Fruit fly (Drosophila melanogaster) whole organism, embryonic: ENCODE results near the gene HINT1.

Source experiments
- Ada2b ChIP-seq: fragments of 200-800 bp; sonication (Bioruptor generic); IDR thresholded peaks from 2 replicates; pipeline ENCODE4 v1.3.6; 2022; ENCODE audit warnings: missing biosample characterization, missing genetic modification characterization
- CG10274 ChIP-seq: fragments of 200-800 bp; sonication (Bioruptor generic); optimal IDR thresholded peaks from 3 replicates; lab custom pipeline; 2017; ENCODE audit warnings: missing biosample characterization, mild to moderate bottlenecking, missing genetic modification characterization
- CG10321 ChIP-seq: fragments of 200-800 bp; sonication (Bioruptor generic); IDR thresholded peaks from 2 replicates; pipeline ENCODE4 v1.3.6; 2022; ENCODE audit warnings: missing biosample characterization, missing genetic modification characterization
- CG11085 ChIP-seq: fragments of 200-800 bp; sonication (Bioruptor generic); IDR thresholded peaks from 2 replicates; pipeline ENCODE4 v1.3.6; 2022; ENCODE audit warnings: missing biosample characterization, missing genetic modification characterization
- CG11456 ChIP-seq: fragments of 200-800 bp; sonication (Bioruptor generic); IDR thresholded peaks from 3 replicates; pipeline ENCODE4 v1.3.6; 2022; ENCODE audit warnings: missing biosample characterization, missing genetic modification characterization
- CG14050 ChIP-seq: fragments of 200-800 bp; sonication (Bioruptor generic); IDR thresholded peaks from 3 replicates; pipeline ENCODE4 v1.3.6; 2022; ENCODE audit warnings: missing biosample characterization, missing genetic modification characterization
- CG14667 ChIP-seq: fragments of 200-800 bp; sonication (Bioruptor generic); IDR thresholded peaks from 2 replicates; pipeline ENCODE4 v1.3.6; 2022; ENCODE audit warnings: missing biosample characterization, missing genetic modification characterization
- CG15601 ChIP-seq: fragments of 200-800 bp; sonication (Bioruptor generic); optimal IDR thresholded peaks from 3 replicates; lab custom pipeline; 2019; ENCODE audit warnings: missing biosample characterization, mild to moderate bottlenecking, missing genetic modification characterization, moderate library complexity
- CG1603 ChIP-seq: fragments of 200-800 bp; sonication (Bioruptor generic); optimal IDR thresholded peaks from 2 replicates; lab custom pipeline; 2019; ENCODE audit warnings: missing biosample characterization, mild to moderate bottlenecking, missing genetic modification characterization, moderate library complexity
- CG16863 ChIP-seq: fragments of 200-800 bp; sonication (Bioruptor generic); optimal IDR thresholded peaks from 3 replicates; lab custom pipeline; 2016; ENCODE audit warnings: missing biosample characterization, missing genetic modification characterization
- CG17612 ChIP-seq: fragments of 200-800 bp; sonication (Bioruptor generic); IDR thresholded peaks from 2 replicates; pipeline ENCODE4 v1.3.6; 2022; ENCODE audit warnings: missing biosample characterization, missing genetic modification characterization
- CG1792 ChIP-seq: fragments of 200-800 bp; sonication (Bioruptor generic); optimal IDR thresholded peaks from 2 replicates; lab custom pipeline; 2016; ENCODE audit warnings: missing biosample characterization, missing genetic modification characterization
- CG18764 ChIP-seq: fragments of 200-800 bp; sonication (Bioruptor generic); optimal IDR thresholded peaks from 3 replicates; lab custom pipeline; 2016; ENCODE audit warnings: missing biosample characterization, missing genetic modification characterization
- CG3726 ChIP-seq: fragments of 200-800 bp; sonication (Bioruptor generic); IDR thresholded peaks from 3 replicates; pipeline ENCODE4, ENCODE4 v1.3.6; 2022; ENCODE audit warnings: missing biosample characterization, missing genetic modification characterization
- CG4424 ChIP-seq: fragments of 200-800 bp; sonication (Bioruptor generic); optimal IDR thresholded peaks from 3 replicates; lab custom pipeline; 2016; ENCODE audit warnings: missing biosample characterization, missing genetic modification characterization
- CG8765 ChIP-seq: fragments of 200-800 bp; sonication (Bioruptor generic); IDR thresholded peaks from 2 replicates; pipeline ENCODE4 v1.3.6; 2022; ENCODE audit warnings: missing biosample characterization, missing genetic modification characterization
- D ChIP-seq, 2 experiments: fragments of 200-800 bp in 1 of 2; fragments of >200 bp in 1 of 2; sonication (Bioruptor generic) in 1 of 2; optimal IDR thresholded peaks; 2 replicates in 1 of 2; 3 replicates in 1 of 2; lab custom pipeline; 2017; ENCODE audit warnings: mild to moderate bottlenecking in 1 of 2, missing biosample characterization in 1 of 2, missing genetic modification characterization in 1 of 2, missing genetic modification reagents in 1 of 2
- Dek ChIP-seq: fragments of 200-800 bp; sonication (Bioruptor generic); optimal IDR thresholded peaks from 3 replicates; lab custom pipeline; 2019; ENCODE audit warnings: missing biosample characterization, mild to moderate bottlenecking, missing genetic modification characterization, moderate library complexity
- Dip3 ChIP-seq: fragments of 200-800 bp; sonication (Bioruptor generic); optimal IDR thresholded peaks from 3 replicates; lab custom pipeline; 2016; ENCODE audit warnings: missing biosample characterization, missing genetic modification characterization
- Ets65A ChIP-seq: fragments of 200-800 bp; sonication (Bioruptor generic); peaks from one replicate; lab custom pipeline; 2016; ENCODE audit warnings: missing biosample characterization, missing genetic modification characterization
- GATAe ChIP-seq: fragments of 200-800 bp; sonication (Bioruptor generic); conservative IDR thresholded peaks from 2 replicates; pipeline ENCODE4 v1.3.6; 2022; ENCODE audit warnings: missing biosample characterization, missing genetic modification characterization
- MTF-1 ChIP-seq: fragments of 200-800 bp; sonication (Bioruptor generic); optimal IDR thresholded peaks from 2 replicates; lab custom pipeline; 2018; ENCODE audit warnings: missing biosample characterization, mild to moderate bottlenecking, missing genetic modification characterization, borderline replicate concordance
- Med ChIP-seq: fragments of 200-800 bp; sonication (Bioruptor generic); peaks from one replicate; lab custom pipeline; 2016; ENCODE audit warnings: missing biosample characterization, missing genetic modification characterization, mild to moderate bottlenecking, inconsistent platforms, moderate library complexity
- Nf-YA ChIP-seq: fragments of 200-800 bp; sonication (Bioruptor generic); IDR thresholded peaks from 2 replicates; pipeline ENCODE4 v1.3.6; 2022; ENCODE audit warnings: missing biosample characterization, missing genetic modification characterization
- Ptx1 ChIP-seq: fragments of 200-800 bp; sonication (Bioruptor generic); IDR thresholded peaks from 2 replicates; pipeline ENCODE4 v1.3.6; 2022; ENCODE audit warnings: missing biosample characterization, missing genetic modification characterization
- Scr ChIP-seq: fragments of 200-800 bp; sonication (Bioruptor generic); IDR thresholded peaks from 2 replicates; pipeline ENCODE4 v1.3.6; 2022; ENCODE audit warnings: missing biosample characterization, missing genetic modification characterization; ENCODE audit not compliant: partially characterized antibody
- Xrp1 ChIP-seq: fragments of 200-800 bp; sonication (Bioruptor generic); IDR thresholded peaks from 2 replicates; pipeline ENCODE4 v1.3.6; 2022; ENCODE audit warnings: missing biosample characterization, missing genetic modification characterization
- az2 ChIP-seq: fragments of 200-800 bp; sonication (Bioruptor generic); optimal IDR thresholded peaks from 3 replicates; lab custom pipeline; 2016; ENCODE audit warnings: missing biosample characterization, missing genetic modification characterization
- bab2 ChIP-seq: fragments of 200-800 bp; sonication (Bioruptor generic); optimal IDR thresholded peaks from 2 replicates; lab custom pipeline; 2016; ENCODE audit warnings: missing biosample characterization, missing genetic modification characterization
- btn ChIP-seq: fragments of 200-800 bp; sonication (Bioruptor generic); optimal IDR thresholded peaks from 2 replicates; lab custom pipeline; 2016; ENCODE audit warnings: missing biosample characterization, missing genetic modification characterization
- cad ChIP-seq: fragments of >200 bp; optimal IDR thresholded peaks from 2 replicates; lab custom pipeline; 2017; ENCODE audit warnings: missing biosample characterization, missing genetic modification characterization
- dm ChIP-seq: fragments of 200-800 bp; sonication (Bioruptor generic); optimal IDR thresholded peaks from 3 replicates; lab custom pipeline; 2016; ENCODE audit warnings: missing biosample characterization, missing genetic modification characterization
- esg ChIP-seq: fragments of 200-800 bp; sonication (Bioruptor generic); conservative IDR thresholded peaks from 2 replicates; pipeline ENCODE4 v1.3.6; 2022; ENCODE audit warnings: missing biosample characterization, missing genetic modification characterization
- fd3F ChIP-seq: fragments of 200-800 bp; sonication (Bioruptor generic); optimal IDR thresholded peaks from 2 replicates; lab custom pipeline; 2018; ENCODE audit warnings: missing biosample characterization, mild to moderate bottlenecking, missing genetic modification characterization, moderate library complexity
- fu2 ChIP-seq: fragments of 200-800 bp; sonication (Bioruptor generic); optimal IDR thresholded peaks from 2 replicates; lab custom pipeline; 2016; ENCODE audit warnings: missing biosample characterization, missing genetic modification characterization
- gcm2 ChIP-seq: fragments of 200-800 bp; sonication (Bioruptor generic); optimal IDR thresholded peaks from 2 replicates; lab custom pipeline; 2016; ENCODE audit warnings: missing biosample characterization, missing genetic modification characterization
- gro ChIP-seq: fragments of 200-800 bp; sonication (Bioruptor generic); optimal IDR thresholded peaks from 2 replicates; lab custom pipeline; 2016; ENCODE audit warnings: missing biosample characterization, missing genetic modification characterization
- pnt ChIP-seq: fragments of 200-800 bp; sonication (Bioruptor generic); optimal IDR thresholded peaks from 3 replicates; lab custom pipeline; 2016; ENCODE audit warnings: missing biosample characterization, missing genetic modification characterization
- prd ChIP-seq, 3 experiments: fragments of >200 bp in 2 of 3; fragments of 200-800 bp in 1 of 3; sonication (Bioruptor generic) in 1 of 3; optimal IDR thresholded peaks in 2 of 3; IDR thresholded peaks in 1 of 3; 2 replicates in 2 of 3; 3 replicates in 1 of 3; pipeline versions ENCODE4 v1.3.6 to Lab custom; 2017 to 2022; ENCODE audit warnings: missing biosample characterization in 1 of 3, missing genetic modification characterization in 1 of 3
- ranshi ChIP-seq: fragments of 200-800 bp; sonication (Bioruptor generic); IDR thresholded peaks from 2 replicates; pipeline ENCODE4 v1.3.6; 2022; ENCODE audit warnings: missing biosample characterization, missing genetic modification characterization
- repo ChIP-seq: fragments of 200-800 bp; sonication (Bioruptor generic); optimal IDR thresholded peaks from 2 replicates; lab custom pipeline; 2016; ENCODE audit warnings: missing biosample characterization, missing genetic modification characterization
- salm ChIP-seq: fragments of 200-800 bp; sonication (Bioruptor generic); optimal IDR thresholded peaks from 2 replicates; lab custom pipeline; 2018; ENCODE audit warnings: missing biosample characterization, mild to moderate bottlenecking, missing genetic modification characterization
- shn ChIP-seq: fragments of 200-800 bp; sonication (Bioruptor generic); optimal IDR thresholded peaks from 3 replicates; lab custom pipeline; 2016; ENCODE audit warnings: missing biosample characterization, missing genetic modification characterization
- sim ChIP-seq: fragments of 200-800 bp; sonication (Bioruptor generic); IDR thresholded peaks from 2 replicates; pipeline ENCODE4 v1.3.6; 2022; ENCODE audit warnings: missing biosample characterization, missing genetic modification characterization
- slou ChIP-seq: fragments of 200-800 bp; sonication (Bioruptor generic); optimal IDR thresholded peaks from 3 replicates; lab custom pipeline; 2016; ENCODE audit warnings: missing biosample characterization, missing genetic modification characterization
- stwl ChIP-seq: fragments of 200-800 bp; sonication (Bioruptor generic); optimal IDR thresholded peaks from 3 replicates; lab custom pipeline; 2018; ENCODE audit warnings: missing biosample characterization, mild to moderate bottlenecking, missing genetic modification characterization, moderate library complexity
- trh ChIP-seq: fragments of 200-800 bp; sonication (Bioruptor generic); optimal IDR thresholded peaks from 2 replicates; lab custom pipeline; 2016; ENCODE audit warnings: missing biosample characterization, missing genetic modification characterization
- twi ChIP-seq: fragments of 200-800 bp; optimal IDR thresholded peaks from 2 replicates; lab custom pipeline; 2019; ENCODE audit warnings: missing biosample characterization, mild to moderate bottlenecking, missing genetic modification characterization, moderate library complexity
- zf30C ChIP-seq: fragments of 200-800 bp; sonication (Bioruptor generic); optimal IDR thresholded peaks from 3 replicates; lab custom pipeline; 2018; ENCODE audit warnings: missing biosample characterization, mild to moderate bottlenecking, missing genetic modification characterization

HINT1 gene

DNA sequence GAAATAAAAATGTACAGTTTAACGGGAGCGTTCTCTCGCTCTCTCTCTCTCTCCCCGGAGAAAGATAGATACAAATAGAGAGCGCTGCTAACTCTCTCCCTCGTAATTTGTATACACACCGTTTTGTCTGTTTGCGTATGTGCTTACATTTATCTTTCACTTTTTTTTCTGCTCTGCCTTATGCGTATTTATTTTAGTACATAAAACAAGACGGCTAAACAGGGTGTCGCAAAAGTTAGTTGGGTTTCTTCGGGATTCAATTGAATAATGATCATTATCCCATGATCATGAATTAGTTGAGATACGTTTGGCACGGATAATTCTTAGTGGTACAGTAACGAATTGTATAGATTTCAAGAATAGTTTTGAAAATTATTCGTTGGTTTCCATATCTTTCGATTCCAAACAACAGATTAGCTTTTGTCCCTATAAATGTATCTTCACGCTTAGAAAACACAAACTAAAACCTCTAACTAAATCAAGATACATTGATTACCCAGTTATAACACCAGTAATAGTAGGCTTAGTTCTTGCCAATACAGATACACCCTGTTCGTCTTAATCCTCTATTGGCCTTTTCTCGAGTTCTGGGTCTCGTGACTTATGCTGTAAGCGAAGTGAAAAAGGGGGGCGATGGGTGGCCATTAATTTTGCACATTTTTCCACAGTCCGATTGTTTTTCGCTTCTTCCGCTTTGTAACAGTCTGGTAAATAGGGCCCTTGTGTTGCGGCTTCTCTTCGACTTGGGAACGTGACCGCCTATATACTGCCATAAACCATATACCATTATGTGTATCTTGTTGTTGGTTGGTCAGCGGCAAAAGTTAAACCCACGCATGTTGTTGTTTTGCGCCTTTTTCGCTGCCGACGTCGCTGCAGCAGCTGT is 15.3 kb upstream of the HINT1 start (continued):
- TF ChIP-seq prd (optimal IDR thresholded peaks at IDR 0.05; lab: Kevin White, UChicago) (no peak), prd (GFP tag; IDR thresholded peaks at IDR 0.05; lab: Robert Waterston, UW) (no peak), fu2 (GFP tag; lab: Kevin White, UChicago) (peak; percentile 64), cad (GFP tag; lab: Kevin White, UChicago) (peak; percentile 8), btn (peak; percentile 35), CG3726 (no peak), CG14667 (GFP tag; lab: Robert Waterston, UW) (no peak), gcm2 (peak; percentile 1), CG14050 (GFP tag; lab: Robert Waterston, UW) (no peak), Ptx1 (GFP tag; lab: Robert Waterston, UW) (no peak), twi (tag; lab: Kevin White, UChicago) (peak; percentile 54), Ada2b (GFP tag; lab: Robert Waterston, UW) (no peak), MTF-1 (GFP tag; lab: Kevin White, UChicago) (peak; percentile 82), zf30C (GFP tag; lab: Kevin White, UChicago) (no peak), pnt (GFP tag; lab: Kevin White, UChicago) (peak; percentile 56), az2 (peak; percentile 76), trh (peak; percentile 32), sim (GFP tag; lab: Robert Waterston, UW) (no peak), fd3F (GFP tag; lab: Kevin White, UChicago) (peak; percentile 69), CG10274 (GFP tag; lab: Kevin White, UChicago) (peak; percentile 57), CG17612 (GFP tag; lab: Robert Waterston, UW) (no peak), D (optimal IDR thresholded peaks at IDR 0.05; lab: Kevin White, UChicago) (peak; percentile 27), D (GFP tag; optimal IDR thresholded peaks at IDR 0.05; lab: Kevin White, UChicago) (peak; percentile 78), GATAe (GFP tag; lab: Robert Waterston, UW) (no peak), CG1792 (GFP tag; lab: Kevin White, UChicago) (peak; percentile 59), bab2 (GFP tag; lab: Kevin White, UChicago) (peak; percentile 71), Med (GFP tag; lab: Kevin White, UChicago) (peak; percentile 94), CG18764 (GFP tag; lab: Kevin White, UChicago) (peak; percentile 69), CG15601 (tag; lab: Kevin White, UChicago) (peak; percentile 91), slou (GFP tag; lab: Kevin White, UChicago) (peak; percentile 65), Dek (tag; lab: Kevin White, UChicago) (peak; percentile 86), esg (GFP tag; lab: Robert Waterston, UW) (no peak), Dip3 (peak; percentile 77), Xrp1 (GFP tag; lab: Robert Waterston, UW) (no peak), repo (GFP tag; lab: Kevin White, UChicago) (peak; percentile 15), Ets65A (GFP tag; lab: Kevin White, UChicago) (peak; percentile 94), CG1603 (peak; percentile 65), ranshi (GFP tag; lab: Robert Waterston, UW) (no peak), gro (GFP tag; lab: Kevin White, UChicago) (peak; percentile 49), shn (GFP tag; lab: Kevin White, UChicago) (peak; percentile 72), stwl (no peak), dm (GFP tag; lab: Kevin White, UChicago) (peak; percentile 58), salm (tag; lab: Kevin White, UChicago) (peak; percentile 60), CG10321 (no peak), CG11085 (GFP tag; lab: Robert Waterston, UW) (no peak), CG16863 (peak; percentile 78), Scr (GFP tag; lab: Robert Waterston, UW) (no peak), Nf-YA (GFP tag; lab: Robert Waterston, UW) (no peak), CG4424 (GFP tag; lab: Kevin White, UChicago) (peak; percentile 79), CG8765 (GFP tag; lab: Robert Waterston, UW) (no peak), CG11456 (no peak)
